Fruit fly (Drosophila melanogaster) whole organism, embryonic: ENCODE data around the gene GCS2alpha.

Experiments
- Asciz ChIP-seq: fragments of 200-800 bp; sonication (Bioruptor generic); optimal IDR thresholded peaks from 2 replicates; lab custom pipeline; 2017; ENCODE audit warnings: missing biosample characterization, mild to moderate bottlenecking, missing genetic modification characterization, missing genetic modification reagents
- CG30403 ChIP-seq: fragments of 200-800 bp; sonication (Bioruptor generic); optimal IDR thresholded peaks from 3 replicates; lab custom pipeline; 2016; ENCODE audit warnings: missing biosample characterization, missing genetic modification characterization
- CG3281 ChIP-seq: fragments of 200-800 bp; sonication (Bioruptor generic); optimal IDR thresholded peaks from 3 replicates; lab custom pipeline; 2017; ENCODE audit warnings: missing biosample characterization, mild to moderate bottlenecking, missing genetic modification characterization
- CG6813 ChIP-seq: fragments of 200-800 bp; sonication (Bioruptor generic); optimal IDR thresholded peaks from 2 replicates; lab custom pipeline; 2017; ENCODE audit warnings: missing biosample characterization, missing genetic modification characterization, mild to moderate bottlenecking, moderate library complexity, missing genetic modification reagents
- Myb ChIP-seq: fragments of 200-800 bp; sonication (Bioruptor generic); optimal IDR thresholded peaks from 2 replicates; lab custom pipeline; 2016; ENCODE audit warnings: missing biosample characterization, missing genetic modification characterization
- NK7.1 ChIP-seq: fragments of 200-800 bp; sonication (Bioruptor generic); optimal IDR thresholded peaks from 3 replicates; lab custom pipeline; 2016; ENCODE audit warnings: missing biosample characterization, missing genetic modification characterization
- lola ChIP-seq, 3 experiments: fragments of >200 bp in 2 of 3; fragments of 200-800 bp in 1 of 3; sonication (Bioruptor generic) in 1 of 3; optimal IDR thresholded peaks; 2 replicates each; lab custom pipeline; 2017 to 2019; ENCODE audit warnings: missing biosample characterization in 3 of 3, missing genetic modification characterization in 3 of 3, mild to moderate bottlenecking in 1 of 3, moderate library complexity in 1 of 3
- nmo ChIP-seq: fragments of 200-800 bp; sonication (Bioruptor generic); optimal IDR thresholded peaks from 2 replicates; lab custom pipeline; 2018; ENCODE audit warnings: missing biosample characterization, mild to moderate bottlenecking, missing genetic modification characterization, moderate library complexity

DNA sequence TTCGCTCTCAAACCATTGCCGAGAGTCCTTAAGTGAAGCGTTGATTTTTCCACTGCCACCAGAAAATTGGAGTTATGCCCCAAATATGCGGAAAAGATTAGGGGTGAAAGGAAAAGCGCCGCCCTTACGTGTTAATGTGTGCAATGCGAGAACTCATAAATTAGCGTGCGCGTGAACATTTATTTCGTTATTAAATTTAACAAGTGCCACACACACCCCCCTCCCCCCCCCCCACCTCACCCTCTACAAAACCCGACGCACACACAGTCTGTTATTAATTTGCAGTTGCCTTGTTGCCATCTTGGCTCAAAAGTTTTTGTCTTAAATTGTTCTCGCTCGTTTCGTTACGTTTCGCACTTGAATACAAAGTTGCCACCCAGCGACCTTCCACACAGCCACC lies 17.1 kb downstream of the GCS2alpha start:
- no peak for TF ChIP-seq CG3281
- TF ChIP-seq nmo (GFP tag; lab: Kevin White, UChicago): no peak
- no peak for TF ChIP-seq NK7.1 (GFP tag; lab: Kevin White, UChicago)
- TF ChIP-seq lola (GFP tag; optimal IDR thresholded peaks at IDR 0.05; lab: Kevin White, UChicago): no peak
- no peak for TF ChIP-seq Myb (GFP tag; lab: Kevin White, UChicago)
- no peak for TF ChIP-seq CG30403 (GFP tag; lab: Kevin White, UChicago)
- no peak for TF ChIP-seq CG6813
- no peak for TF ChIP-seq Asciz
